Worm (Caenorhabditis elegans) whole organism, L1 larva: ENCODE results near the gene npax-1.

Experiments used
- C04F5.9 ChIP-seq: sonication (generic microtip); optimal IDR thresholded peaks from 2 replicates; lab custom pipeline; 2016; ENCODE audit warnings: missing genetic modification characterization, missing compliant biosample characterization
- C16A3.4 ChIP-seq: fragments of 150-350 bp; optimal IDR thresholded peaks from 2 replicates; lab custom pipeline; 2014; ENCODE audit warnings: missing biosample characterization, missing genetic modification characterization
- F16B12.6 ChIP-seq: fragments of 150-350 bp; optimal IDR thresholded peaks from 2 replicates; lab custom pipeline; 2014; ENCODE audit warnings: missing biosample characterization, missing genetic modification characterization
- aha-1 ChIP-seq: fragments of 150-350 bp; optimal IDR thresholded peaks from 2 replicates; lab custom pipeline; 2014; ENCODE audit warnings: missing biosample characterization, missing genetic modification characterization
- aly-2 ChIP-seq: fragments of 150-350 bp; optimal IDR thresholded peaks from 2 replicates; lab custom pipeline; 2014; ENCODE audit warnings: missing biosample characterization, missing genetic modification characterization
- ama-1 ChIP-seq: fragments of 150-350 bp; optimal IDR thresholded peaks from 2 replicates; lab custom pipeline; 2014
- blmp-1 ChIP-seq: fragments of 150-350 bp; optimal IDR thresholded peaks from 2 replicates; lab custom pipeline; 2014; ENCODE audit warnings: missing biosample characterization, missing genetic modification characterization
- ceh-8 ChIP-seq: fragments of 200-800 bp; sonication (Bioruptor generic); optimal IDR thresholded peaks from 2 replicates; lab custom pipeline; 2018; ENCODE audit warnings: mild to moderate bottlenecking, missing genetic modification characterization, moderate library complexity, missing compliant biosample characterization
- ceh-82 ChIP-seq, 3 experiments: fragments of 150-350 bp in 1 of 3; sonication (generic microtip) in 2 of 3; optimal IDR thresholded peaks; 2 replicates each; lab custom pipeline; 2014 to 2017; ENCODE audit warnings: missing biosample characterization in 3 of 3, missing genetic modification characterization in 3 of 3
- ceh-88 ChIP-seq: fragments of 200-800 bp; sonication (Bioruptor generic); IDR thresholded peaks from 2 replicates; pipeline ENCODE4 v1.3.6; 2022; ENCODE audit warnings: missing genetic modification characterization, missing compliant biosample characterization
- ceh-90 ChIP-seq: sonication (generic microtip); optimal IDR thresholded peaks from 2 replicates; lab custom pipeline; 2016; ENCODE audit warnings: missing genetic modification characterization, missing compliant biosample characterization
- ces-1 ChIP-seq: fragments of 150-350 bp; optimal IDR thresholded peaks from 2 replicates; lab custom pipeline; 2014; ENCODE audit warnings: missing biosample characterization, missing genetic modification reagents, missing genetic modification characterization
- dpl-1 ChIP-seq, 3 experiments: fragments of 150-350 bp in 2 of 3; sonication (generic microtip) in 1 of 3; optimal IDR thresholded peaks; 2 replicates each; lab custom pipeline; 2014 to 2017; ENCODE audit warnings: missing biosample characterization in 3 of 3, missing genetic modification characterization in 3 of 3, missing genetic modification reagents in 3 of 3
- dsc-1 ChIP-seq: sonication (generic microtip); optimal IDR thresholded peaks from 2 replicates; lab custom pipeline; 2016; ENCODE audit warnings: mild to moderate bottlenecking, missing genetic modification characterization, missing compliant biosample characterization
- efl-1 ChIP-seq, 4 experiments: fragments of 150-350 bp; optimal IDR thresholded peaks in 3 of 4; peaks in 1 of 4; 1 replicate in 1 of 4; 2 replicates in 3 of 4; lab custom pipeline; 2014; ENCODE audit warnings: missing biosample characterization in 2 of 4, missing genetic modification characterization in 2 of 4, missing genetic modification reagents in 2 of 4
- egl-13 ChIP-seq: sonication (generic microtip); optimal IDR thresholded peaks from 2 replicates; lab custom pipeline; 2016; ENCODE audit warnings: missing genotype, missing genetic modification reagents, missing genetic modification characterization, missing compliant biosample characterization
- elt-2 ChIP-seq: sonication (generic microtip); optimal IDR thresholded peaks from 2 replicates; lab custom pipeline; 2016; ENCODE audit warnings: missing genetic modification characterization, mild to moderate bottlenecking, inconsistent platforms, missing compliant biosample characterization, missing genetic modification reagents
- elt-3 ChIP-seq, 6 experiments: fragments of 150-350 bp in 1 of 6; sonication (generic microtip); optimal IDR thresholded peaks; 2 replicates each; lab custom pipeline; 2017 to 2018; ENCODE audit warnings: missing biosample characterization in 6 of 6, missing genetic modification characterization in 6 of 6, inconsistent platforms in 1 of 6
- fkh-8 ChIP-seq: sonication (generic microtip); optimal IDR thresholded peaks from 2 replicates; lab custom pipeline; 2016; ENCODE audit warnings: mild to moderate bottlenecking, missing genetic modification characterization, missing compliant biosample characterization
- fos-1 ChIP-seq: fragments of 150-350 bp; optimal IDR thresholded peaks from 2 replicates; lab custom pipeline; 2014; ENCODE audit warnings: missing biosample characterization, missing genetic modification characterization
- grh-1 ChIP-seq: fragments of 200-800 bp; sonication (Bioruptor generic); IDR thresholded peaks from 2 replicates; pipeline ENCODE4 v1.3.6; 2022; ENCODE audit warnings: missing genetic modification reagents, missing genetic modification characterization, missing compliant biosample characterization
- irx-1 ChIP-seq: sonication (generic microtip); optimal IDR thresholded peaks from 2 replicates; lab custom pipeline; 2016; ENCODE audit warnings: missing genetic modification characterization, missing compliant biosample characterization
- isw-1 ChIP-seq: fragments of 200-800 bp; sonication (Bioruptor generic); IDR thresholded peaks from 2 replicates; pipeline ENCODE4 v1.3.6; 2022; ENCODE audit warnings: missing genetic modification characterization, missing compliant biosample characterization
- jun-1 ChIP-seq: fragments of 150-350 bp; optimal IDR thresholded peaks from 2 replicates; lab custom pipeline; 2014; ENCODE audit warnings: missing biosample characterization, missing genetic modification reagents, missing genetic modification characterization
- lin-15B ChIP-seq: fragments of 150-350 bp; sonication (generic microtip); optimal IDR thresholded peaks from 3 replicates; lab custom pipeline; 2014; ENCODE audit warnings: missing biosample characterization, missing genetic modification characterization
- lin-35 ChIP-seq, 2 experiments: fragments of 150-350 bp; optimal IDR thresholded peaks; 2 replicates each; lab custom pipeline; 2014; ENCODE audit warnings: missing biosample characterization in 2 of 2, missing genetic modification characterization in 2 of 2, missing genetic modification reagents in 2 of 2
- lir-3 ChIP-seq: sonication (generic microtip); optimal IDR thresholded peaks from 2 replicates; lab custom pipeline; 2016; ENCODE audit warnings: mild to moderate bottlenecking, missing genetic modification characterization, moderate library complexity, missing compliant biosample characterization; ENCODE audit not compliant: poor library complexity
- lsy-2 ChIP-seq, 2 experiments: fragments of 150-350 bp; optimal IDR thresholded peaks; 2 replicates each; lab custom pipeline; 2014; ENCODE audit warnings: missing biosample characterization in 2 of 2, missing genetic modification characterization in 2 of 2
- mab-9 ChIP-seq: fragments of 200-800 bp; sonication (Bioruptor generic); IDR thresholded peaks from 2 replicates; pipeline ENCODE4 v1.3.6; 2022; ENCODE audit warnings: missing genetic modification reagents, missing genetic modification characterization, missing compliant biosample characterization
- mdl-1 ChIP-seq, 2 experiments: fragments of 150-350 bp; optimal IDR thresholded peaks; 2 replicates each; lab custom pipeline; 2014 to 2017; ENCODE audit warnings: missing biosample characterization in 2 of 2, missing genetic modification characterization in 2 of 2, inconsistent platforms in 1 of 2
- mef-2 ChIP-seq: fragments of 150-350 bp; optimal IDR thresholded peaks from 2 replicates; lab custom pipeline; 2014; ENCODE audit warnings: missing biosample characterization, missing genetic modification characterization
- nhr-19 ChIP-seq: fragments of 200-800 bp; sonication (Bioruptor generic); conservative IDR thresholded peaks from 2 replicates; pipeline ENCODE4 v1.3.6; 2022; ENCODE audit warnings: missing genetic modification characterization, missing compliant biosample characterization
- nhr-20 ChIP-seq: sonication (generic microtip); optimal IDR thresholded peaks from 2 replicates; lab custom pipeline; 2016; ENCODE audit warnings: mild to moderate bottlenecking, missing genetic modification characterization, missing compliant biosample characterization
- nhr-71 ChIP-seq: sonication (generic microtip); optimal IDR thresholded peaks from 2 replicates; lab custom pipeline; 2016; ENCODE audit warnings: mild to moderate bottlenecking, missing genetic modification characterization, moderate library complexity, missing compliant biosample characterization
- nhr-77 ChIP-seq: fragments of 150-350 bp; optimal IDR thresholded peaks from 2 replicates; lab custom pipeline; 2014; ENCODE audit warnings: missing biosample characterization, missing genetic modification characterization
- nhr-84 ChIP-seq: sonication (generic microtip); optimal IDR thresholded peaks from 2 replicates; lab custom pipeline; 2017; ENCODE audit warnings: missing biosample characterization, missing genetic modification characterization
- nhr-85 ChIP-seq: sonication (generic microtip); peaks from one replicate; lab custom pipeline; 2016; ENCODE audit warnings: missing genetic modification characterization, inconsistent platforms, missing compliant biosample characterization
- nhr-90 ChIP-seq: sonication (generic microtip); optimal IDR thresholded peaks from 2 replicates; lab custom pipeline; 2016; ENCODE audit warnings: mild to moderate bottlenecking, missing genetic modification characterization, missing compliant biosample characterization; ENCODE audit not compliant: poor library complexity
- pag-3 ChIP-seq: sonication (generic microtip); optimal IDR thresholded peaks from 2 replicates; lab custom pipeline; 2017; ENCODE audit warnings: missing genetic modification characterization, mild to moderate bottlenecking, missing compliant biosample characterization, antibody characterized with exemption, borderline replicate concordance; ENCODE audit not compliant: insufficient read depth
- pqm-1 ChIP-seq: sonication (generic microtip); optimal IDR thresholded peaks from 3 replicates; lab custom pipeline; 2017; ENCODE audit warnings: missing biosample characterization, missing genetic modification characterization
- rnt-1 ChIP-seq: sonication (generic microtip); optimal IDR thresholded peaks from 2 replicates; lab custom pipeline; 2016; ENCODE audit warnings: mild to moderate bottlenecking, missing genetic modification characterization, moderate library complexity, missing compliant biosample characterization
- skn-1 ChIP-seq: fragments of 150-350 bp; optimal IDR thresholded peaks from 2 replicates; lab custom pipeline; 2014; ENCODE audit warnings: missing biosample characterization, missing genetic modification characterization
- snpc-4 ChIP-seq: fragments of 150-350 bp; optimal IDR thresholded peaks from 2 replicates; lab custom pipeline; 2014; ENCODE audit warnings: missing biosample characterization, missing genetic modification characterization
- snu-23 ChIP-seq: sonication (generic microtip); optimal IDR thresholded peaks from 2 replicates; lab custom pipeline; 2016; ENCODE audit warnings: missing genetic modification characterization, missing compliant biosample characterization
- sox-4 ChIP-seq: sonication (generic microtip); optimal IDR thresholded peaks from 2 replicates; lab custom pipeline; 2016; ENCODE audit warnings: missing genetic modification characterization, missing compliant biosample characterization
- sptf-1 ChIP-seq: fragments of 150-350 bp; optimal IDR thresholded peaks from 2 replicates; lab custom pipeline; 2014; ENCODE audit warnings: missing biosample characterization, missing genetic modification characterization
- sup-37 ChIP-seq: fragments of 200-800 bp; sonication (Bioruptor generic); optimal IDR thresholded peaks from 2 replicates; lab custom pipeline; 2018; ENCODE audit warnings: mild to moderate bottlenecking, missing genetic modification characterization, missing compliant biosample characterization
- unc-130 ChIP-seq: fragments of 150-350 bp; optimal IDR thresholded peaks from 2 replicates; lab custom pipeline; 2017; ENCODE audit warnings: missing biosample characterization, missing genetic modification characterization, inconsistent platforms
- unc-86 ChIP-seq: sonication (generic microtip); optimal IDR thresholded peaks from 2 replicates; lab custom pipeline; 2016; ENCODE audit warnings: missing genetic modification characterization, missing compliant biosample characterization
- zip-4 ChIP-seq: fragments of 200-800 bp; sonication (Bioruptor generic); optimal IDR thresholded peaks from 2 replicates; lab custom pipeline; 2018; ENCODE audit warnings: mild to moderate bottlenecking, missing genetic modification characterization, moderate library complexity, missing compliant biosample characterization
- ztf-11 ChIP-seq, 2 experiments: sonication (generic microtip); optimal IDR thresholded peaks; 2 replicates each; lab custom pipeline; 2016 to 2017; ENCODE audit warnings: missing genetic modification characterization in 2 of 2, missing biosample characterization in 1 of 2, missing compliant biosample characterization in 1 of 2
- ztf-4 ChIP-seq: fragments of 150-350 bp; optimal IDR thresholded peaks from 2 replicates; lab custom pipeline; 2014; ENCODE audit warnings: missing biosample characterization, missing genetic modification characterization

npax-1 gene

DNA sequence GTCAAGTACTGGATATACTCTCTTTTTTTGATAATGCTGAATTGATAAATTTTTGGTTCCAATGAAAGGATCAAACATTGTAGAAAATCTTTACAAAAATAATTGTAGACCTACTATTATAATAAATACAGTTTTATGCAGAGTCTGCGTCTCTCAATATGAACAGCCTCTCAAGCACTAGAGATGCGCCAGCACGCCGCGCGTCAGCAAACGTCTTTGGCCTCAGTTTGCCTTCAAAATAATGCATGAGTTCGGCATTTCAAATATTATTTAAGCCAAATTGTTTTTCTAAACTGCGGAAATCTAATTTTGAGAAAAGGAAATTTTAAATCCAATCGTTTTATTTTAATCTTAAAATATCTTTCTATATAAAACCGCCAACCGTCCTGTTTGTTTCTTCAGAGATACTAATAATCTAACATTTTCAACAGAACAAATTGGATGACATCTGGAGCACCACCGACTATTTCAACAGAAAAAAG, 29.4 kb downstream of the npax-1 start, which contains the start of gene cul-4:
Gene cul-4 (plus strand): TSS at position 432 of the 482 bp plus-strand sequence.
- TF ChIP-seq ceh-90 (tag; lab: Kevin White, UChicago) (no peak), ztf-4 (peak; percentile 37), aly-2 (no peak), pqm-1 (tag; lab: Kevin White, UChicago) (no peak), elt-2 (tag; lab: Kevin White, UChicago) (peak; percentile 3), blmp-1 (tag; lab: Kevin White, UChicago) (peak; percentile 65), C16A3.4 (tag; lab: Kevin White, UChicago) (peak; percentile 41), fkh-8 (tag; lab: Kevin White, UChicago) (peak; percentile 27), lsy-2 (tag; optimal IDR thresholded peaks at IDR 0.05; lab: Kevin White, UChicago) (peak; percentile 84 to 88), jun-1 (peak; percentile 60), zip-4 (GFP tag; lab: Kevin White, UChicago) (peak; percentile 41), dsc-1 (tag; lab: Kevin White, UChicago) (peak; percentile 77), fos-1 (tag; lab: Kevin White, UChicago) (peak; percentile 6), nhr-77 (tag; lab: Kevin White, UChicago) (peak; percentile 12), mef-2 (tag; lab: Kevin White, UChicago) (no peak), ceh-88 (0 out of 2 replicates have a peak, but pooled peaks have one; percentile 28), snu-23 (peak; percentile 84), grh-1 (peak; percentile 66), elt-3 (tag; optimal IDR thresholded peaks at IDR 0.05; lab: Kevin White, UChicago) (peak in 2 of 6 experiments; percentile 21 to 61), lir-3 (tag; lab: Kevin White, UChicago) (peak; percentile 85), ama-1 (lab: Kevin White, UChicago) (no peak), pag-3 (tag; lab: Kevin White, UChicago) (no peak), ces-1 (GFP tag; lab: Kevin White, UChicago) (no peak), egl-13 (tag; lab: Kevin White, UChicago) (peak; percentile 65), unc-130 (tag; lab: Kevin White, UChicago) (peak; percentile 75), sptf-1 (tag; lab: Kevin White, UChicago) (no peak), nhr-90 (tag; lab: Kevin White, UChicago) (peak; percentile 81), nhr-19 (GFP tag; lab: Robert Waterston, UW) (peak; percentile 82), sox-4 (tag; lab: Kevin White, UChicago) (no peak), nhr-20 (tag; lab: Kevin White, UChicago) (peak; percentile 85), efl-1 (optimal IDR thresholded peaks at IDR 0.05; lab: Kevin White, UChicago) (peak; percentile 71 to 82), efl-1 (GFP tag; optimal IDR thresholded peaks at IDR 0.05 in 1 of 2; lab: Kevin White, UChicago) (peak; percentile 76 to 97), ceh-8 (peak; percentile 46), irx-1 (tag; lab: Kevin White, UChicago) (peak; percentile 72), ztf-11 (tag; optimal IDR thresholded peaks at IDR 0.05; lab: Kevin White, UChicago) (peak in 1 of 2 experiments; percentile 31), nhr-85 (tag; lab: Kevin White, UChicago) (peak; percentile 89), rnt-1 (peak; percentile 83), skn-1 (peak; percentile 64), ceh-82 (tag; optimal IDR thresholded peaks at IDR 0.05; lab: Kevin White, UChicago) (peak; percentile 64 to 72 (median 72)), F16B12.6 (tag; lab: Kevin White, UChicago) (peak; percentile 69), C04F5.9 (peak; percentile 59), unc-86 (tag; lab: Kevin White, UChicago) (peak; percentile 71), lin-35 (GFP tag; optimal IDR thresholded peaks at IDR 0.05; lab: Kevin White, UChicago) (peak; percentile 76 to 82), dpl-1 (GFP tag; optimal IDR thresholded peaks at IDR 0.05; lab: Kevin White, UChicago) (peak; percentile 59 to 82 (median 82)), aha-1 (no peak), isw-1 (GFP tag; lab: Robert Waterston, UW) (peak; percentile 54), nhr-71 (peak; percentile 86), sup-37 (GFP tag; lab: Kevin White, UChicago) (peak; percentile 12), mab-9 (peak; percentile 66; the same call in 1 of the 2 replicates), lin-15B (tag; lab: Kevin White, UChicago) (peak; percentile 30), mdl-1 (tag; optimal IDR thresholded peaks at IDR 0.05; lab: Kevin White, UChicago) (peak in 1 of 2 experiments; percentile 46), nhr-84 (tag; lab: Kevin White, UChicago) (no peak), snpc-4 (peak; percentile 70)
